Fruit fly (Drosophila melanogaster) whole organism, pupa: Measurements from ENCODE around the gene CG7246.
A peak's percentile ranks its signal among the peaks of the same experiment; 100 is the strongest.

Experiments
- CG10348 ChIP-seq: fragments of 200-800 bp; sonication (Bioruptor generic); IDR thresholded peaks from 2 replicates; pipeline ENCODE4 v1.3.6; 2022; ENCODE audit warnings: missing biosample characterization, missing genetic modification characterization
- CG12605 ChIP-seq: fragments of 200-800 bp; sonication (Bioruptor generic); IDR thresholded peaks from 2 replicates; pipeline ENCODE4 v1.3.6; 2022; ENCODE audit warnings: missing biosample characterization, missing genetic modification characterization
- CG13204 ChIP-seq: fragments of 200-800 bp; sonication (Bioruptor generic); optimal IDR thresholded peaks from 2 replicates; lab custom pipeline; 2018; ENCODE audit warnings: missing biosample characterization, mild to moderate bottlenecking, missing genetic modification characterization, moderate library complexity
- CG14655 ChIP-seq: fragments of 200-800 bp; sonication (Bioruptor generic); optimal IDR thresholded peaks from 3 replicates; lab custom pipeline; 2017; ENCODE audit warnings: mild to moderate bottlenecking, missing biosample characterization, missing genetic modification reagents, missing genetic modification characterization
- CG15710 ChIP-seq: fragments of 200-800 bp; sonication (Bioruptor generic); optimal IDR thresholded peaks from 2 replicates; lab custom pipeline; 2018; ENCODE audit warnings: missing biosample characterization, mild to moderate bottlenecking, missing genetic modification characterization, moderate library complexity
- CG17806 ChIP-seq: fragments of 200-800 bp; sonication (Bioruptor generic); optimal IDR thresholded peaks from 2 replicates; lab custom pipeline; 2018; ENCODE audit warnings: missing biosample characterization, mild to moderate bottlenecking, missing genetic modification characterization, moderate library complexity
- CG32121 ChIP-seq: fragments of 200-800 bp; sonication (Bioruptor generic); IDR thresholded peaks from 2 replicates; pipeline ENCODE4 v1.3.6; 2022; ENCODE audit warnings: missing biosample characterization, missing genetic modification characterization
- CG34367 ChIP-seq: fragments of 200-800 bp; sonication (Bioruptor generic); optimal IDR thresholded peaks from 2 replicates; lab custom pipeline; 2018; ENCODE audit warnings: missing biosample characterization, mild to moderate bottlenecking, missing genetic modification characterization
- CG4496 ChIP-seq: fragments of 200-800 bp; sonication (Bioruptor generic); IDR thresholded peaks from 3 replicates; pipeline ENCODE4 v1.3.6; 2022; ENCODE audit warnings: missing biosample characterization, missing genetic modification characterization
- CG8159 ChIP-seq: fragments of 200-800 bp; sonication (Bioruptor generic); optimal IDR thresholded peaks from 3 replicates; lab custom pipeline; 2018; ENCODE audit warnings: missing biosample characterization, mild to moderate bottlenecking, missing genetic modification characterization, moderate library complexity
- CG8301 ChIP-seq: fragments of 200-800 bp; sonication (Bioruptor generic); optimal IDR thresholded peaks from 2 replicates; lab custom pipeline; 2018; ENCODE audit warnings: missing biosample characterization, mild to moderate bottlenecking, missing genetic modification characterization
- CG9948 ChIP-seq: fragments of 200-800 bp; sonication (Bioruptor generic); optimal IDR thresholded peaks from 2 replicates; lab custom pipeline; 2018; ENCODE audit warnings: missing biosample characterization, mild to moderate bottlenecking, missing genetic modification characterization, moderate library complexity
- D1 ChIP-seq: fragments of 200-800 bp; sonication (Bioruptor generic); optimal IDR thresholded peaks from 2 replicates; lab custom pipeline; 2018; ENCODE audit warnings: missing biosample characterization, mild to moderate bottlenecking, missing genetic modification characterization, moderate library complexity
- EcR ChIP-seq: fragments of 200-800 bp; sonication (Bioruptor generic); optimal IDR thresholded peaks from 3 replicates; lab custom pipeline; 2019; ENCODE audit warnings: missing biosample characterization, missing genetic modification characterization, mild to moderate bottlenecking, moderate library complexity, missing genetic modification reagents
- Ets98B ChIP-seq: fragments of 200-800 bp; sonication (Bioruptor generic); IDR thresholded peaks from 2 replicates; pipeline ENCODE4 v1.3.6; 2022; ENCODE audit warnings: missing biosample characterization, missing genetic modification characterization
- Pif1A ChIP-seq: fragments of 200-800 bp; sonication (Bioruptor generic); optimal IDR thresholded peaks from 3 replicates; lab custom pipeline; 2016; ENCODE audit warnings: missing biosample characterization, missing genetic modification characterization
- Pif1B ChIP-seq: fragments of 200-800 bp; sonication (Bioruptor generic); optimal IDR thresholded peaks from 3 replicates; lab custom pipeline; 2016; ENCODE audit warnings: missing biosample characterization, missing genetic modification characterization
- Snoo ChIP-seq: fragments of 200-800 bp; sonication (Bioruptor generic); optimal IDR thresholded peaks from 3 replicates; lab custom pipeline; 2017; ENCODE audit warnings: missing biosample characterization, mild to moderate bottlenecking, missing genetic modification characterization, inconsistent platforms
- fd96Ca ChIP-seq: fragments of 200-800 bp; sonication (Bioruptor generic); IDR thresholded peaks from 3 replicates; pipeline ENCODE4 v1.3.6; 2022; ENCODE audit warnings: missing biosample characterization, missing genetic modification characterization
- gl ChIP-seq: fragments of 200-800 bp; sonication (Bioruptor generic); optimal IDR thresholded peaks from 2 replicates; lab custom pipeline; 2018; ENCODE audit warnings: missing biosample characterization, mild to moderate bottlenecking, missing genetic modification characterization
- rn ChIP-seq: fragments of 200-800 bp; sonication (Bioruptor generic); IDR thresholded peaks from 2 replicates; pipeline ENCODE4 v1.3.6; 2022; ENCODE audit warnings: missing biosample characterization, missing genetic modification characterization

The CG7246 gene

DNA sequence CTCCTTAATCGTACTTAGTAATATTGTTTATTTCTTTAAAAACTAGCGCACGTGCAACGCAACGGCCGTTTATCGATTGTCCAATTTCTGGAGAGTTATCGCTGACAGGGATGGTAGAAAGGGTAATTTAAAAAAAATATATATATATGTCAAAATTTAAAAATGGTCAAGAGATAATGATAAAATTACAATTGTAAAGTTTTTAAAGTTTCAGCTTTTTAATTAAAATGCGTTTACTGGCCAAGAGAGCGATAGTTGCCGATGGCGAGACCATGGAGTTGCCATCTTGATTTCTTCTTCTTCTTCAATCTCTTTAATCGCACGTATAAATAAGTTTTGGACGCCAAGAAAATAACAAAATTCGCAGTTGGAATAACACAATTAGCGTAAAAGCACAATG is at the start of gene CG7246, which contains the start of gene HP1b:
CG7246 (minus strand) TSS at position 96 of the 400 bp plus-strand sequence.
HP1b (plus strand) TSS at position 102 of the 400 bp plus-strand sequence.
- no peak for TF ChIP-seq EcR (GFP tag; lab: Kevin White, UChicago)
- peak; percentile 81 for TF ChIP-seq Ets98B (GFP tag; lab: Robert Waterston, UW)
- no peak for TF ChIP-seq CG14655 (GFP tag; lab: Kevin White, UChicago)
- peak; percentile 76 for TF ChIP-seq fd96Ca
- peak; percentile 45 for TF ChIP-seq Snoo (tag; lab: Kevin White, UChicago)
- peak; percentile 59 for TF ChIP-seq Pif1B (GFP tag; lab: Kevin White, UChicago)
- TF ChIP-seq CG8301 (tag; lab: Kevin White, UChicago), result peak; percentile 26
- no peak for TF ChIP-seq gl (tag; lab: Kevin White, UChicago)
- TF ChIP-seq CG32121, result peak; percentile 55; the same call in 1 of the 2 replicates
- TF ChIP-seq CG13204 (GFP tag; lab: Kevin White, UChicago), result no peak
- TF ChIP-seq rn, result peak; percentile 38; the same call in 1 of the 2 replicates
- TF ChIP-seq CG4496 (GFP tag; lab: Robert Waterston, UW), result peak; percentile 79
- peak; percentile 52 for TF ChIP-seq CG8159 (tag; lab: Kevin White, UChicago)
- peak; percentile 18 for TF ChIP-seq CG34367
- 0 out of 2 replicates have a peak, but pooled peaks have one; percentile 15 for TF ChIP-seq CG12605 (GFP tag; lab: Robert Waterston, UW)
- peak; percentile 37 for TF ChIP-seq CG9948 (tag; lab: Kevin White, UChicago)
- peak; percentile 62 for TF ChIP-seq CG15710 (tag; lab: Kevin White, UChicago)
- peak; percentile 67 for TF ChIP-seq CG17806 (tag; lab: Kevin White, UChicago)
- TF ChIP-seq Pif1A (GFP tag; lab: Kevin White, UChicago), result peak; percentile 65
- TF ChIP-seq CG10348 (GFP tag; lab: Robert Waterston, UW), result no peak
- TF ChIP-seq D1 (tag; lab: Kevin White, UChicago), result no peak
- TF ChIP-seq, all 21 proteins: peak for 15

DNA sequence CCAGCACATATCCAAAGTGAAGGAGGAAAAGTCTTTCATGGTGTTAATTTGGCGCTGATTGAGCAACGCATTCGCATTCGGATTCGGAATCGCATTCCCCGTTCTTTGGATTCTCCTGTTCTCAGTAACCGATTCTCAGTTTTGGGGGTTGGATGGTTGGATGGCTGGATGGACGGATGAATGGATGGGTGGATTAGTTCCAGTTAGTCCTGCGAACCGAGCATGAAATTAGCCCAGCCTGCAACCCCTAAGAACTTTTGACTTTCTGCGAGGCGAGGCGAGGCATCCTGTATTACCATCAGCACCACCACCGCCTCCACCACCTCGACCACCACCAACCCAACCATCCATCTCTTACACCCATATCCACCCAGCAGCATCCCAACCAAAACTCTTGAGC is 49.4 kb upstream of the CG7246 start:
- TF ChIP-seq CG10348 (GFP tag; lab: Robert Waterston, UW) (no peak), CG32121 (no peak), Pif1A (GFP tag; lab: Kevin White, UChicago) (no peak), Pif1B (GFP tag; lab: Kevin White, UChicago) (no peak), gl (tag; lab: Kevin White, UChicago) (no peak)

DNA sequence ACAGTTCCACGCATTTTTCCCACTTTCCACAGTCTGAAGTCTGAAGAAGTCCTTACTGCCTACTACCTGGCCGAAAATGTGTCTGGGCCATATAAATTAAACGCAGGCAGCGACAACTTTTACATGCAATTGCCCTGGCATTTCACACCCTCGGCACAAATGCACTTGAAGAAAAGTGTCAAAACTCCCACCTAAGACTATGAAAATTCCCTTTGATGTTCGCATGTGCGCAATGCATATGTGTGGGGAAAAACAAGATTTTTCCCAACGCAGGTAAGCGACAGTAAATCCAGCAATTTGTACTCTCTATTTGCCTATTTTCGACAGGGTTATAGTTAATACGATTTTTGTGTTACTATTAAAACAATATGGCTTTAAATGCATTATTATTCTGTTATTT is 48.6 kb upstream of the CG7246 start:
- TF ChIP-seq CG12605 (GFP tag; lab: Robert Waterston, UW) (no peak), D1 (tag; lab: Kevin White, UChicago) (no peak), CG4496 (GFP tag; lab: Robert Waterston, UW) (no peak), fd96Ca (no peak), rn (no peak), CG9948 (tag; lab: Kevin White, UChicago) (no peak), CG8159 (tag; lab: Kevin White, UChicago) (no peak), CG32121 (no peak), EcR (GFP tag; lab: Kevin White, UChicago) (no peak), Ets98B (GFP tag; lab: Robert Waterston, UW) (no peak), Pif1B (GFP tag; lab: Kevin White, UChicago) (no peak), Snoo (tag; lab: Kevin White, UChicago) (no peak), Pif1A (GFP tag; lab: Kevin White, UChicago) (no peak), CG14655 (GFP tag; lab: Kevin White, UChicago) (no peak), CG13204 (GFP tag; lab: Kevin White, UChicago) (no peak), gl (tag; lab: Kevin White, UChicago) (no peak), CG34367 (no peak)

DNA sequence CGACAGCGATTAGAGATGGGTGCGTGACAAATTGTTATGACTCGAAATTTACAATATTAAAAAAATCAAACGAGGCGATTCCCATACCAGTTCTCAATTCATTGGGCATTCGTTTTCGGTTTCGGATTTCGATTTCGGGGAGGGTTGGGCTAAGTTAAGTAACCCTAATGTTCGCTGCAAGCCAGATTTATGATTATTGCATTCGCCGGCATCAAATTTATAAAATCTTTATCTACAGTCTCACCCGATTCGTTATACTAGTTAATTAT is 47.1 kb upstream of the CG7246 start:
- TF ChIP-seq Snoo (tag; lab: Kevin White, UChicago) (no peak), CG32121 (no peak), CG9948 (tag; lab: Kevin White, UChicago) (no peak), CG34367 (no peak), CG15710 (tag; lab: Kevin White, UChicago) (no peak), gl (tag; lab: Kevin White, UChicago) (no peak), CG10348 (GFP tag; lab: Robert Waterston, UW) (no peak)

DNA sequence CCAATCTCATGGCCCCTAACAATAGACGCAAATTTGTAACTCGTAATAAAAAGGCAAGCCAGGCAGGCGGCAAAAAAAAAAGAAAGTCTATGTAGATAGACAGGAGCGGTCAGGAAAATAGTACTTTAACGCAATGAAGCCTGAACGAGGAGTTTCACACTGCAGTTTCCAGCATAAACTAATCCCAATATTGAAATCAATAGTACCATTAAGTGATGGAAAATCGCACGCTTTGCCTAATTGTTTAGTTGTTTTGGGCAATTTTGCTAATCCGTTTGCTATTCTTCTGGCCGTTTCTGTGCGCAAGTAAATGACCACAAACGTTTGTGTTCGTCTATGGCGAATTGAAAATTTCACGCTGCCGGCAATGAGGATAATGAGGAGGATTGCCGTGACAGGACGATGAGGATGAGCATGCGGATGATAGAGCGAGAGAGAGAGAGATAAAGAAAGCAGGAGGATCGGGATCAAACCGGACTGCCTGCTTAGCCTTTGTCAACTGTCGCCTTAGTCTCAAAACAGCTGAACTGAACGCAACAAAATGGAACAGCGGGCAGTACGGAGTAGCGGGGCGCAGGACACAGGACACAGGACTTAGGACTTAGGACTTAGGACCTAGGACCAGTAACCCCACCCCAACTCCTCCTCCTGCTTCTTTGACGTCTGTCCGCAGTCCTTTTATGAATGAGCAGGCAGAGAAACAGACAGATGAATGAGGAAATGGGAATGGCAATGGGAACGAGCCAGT is 46.6 kb upstream of the CG7246 start:
- TF ChIP-seq CG14655 (GFP tag; lab: Kevin White, UChicago) (peak; percentile 10), D1 (tag; lab: Kevin White, UChicago) (no peak), Pif1B (GFP tag; lab: Kevin White, UChicago) (no peak), CG34367 (no peak), CG4496 (GFP tag; lab: Robert Waterston, UW) (no peak), CG8159 (tag; lab: Kevin White, UChicago) (no peak), rn (no peak)

DNA sequence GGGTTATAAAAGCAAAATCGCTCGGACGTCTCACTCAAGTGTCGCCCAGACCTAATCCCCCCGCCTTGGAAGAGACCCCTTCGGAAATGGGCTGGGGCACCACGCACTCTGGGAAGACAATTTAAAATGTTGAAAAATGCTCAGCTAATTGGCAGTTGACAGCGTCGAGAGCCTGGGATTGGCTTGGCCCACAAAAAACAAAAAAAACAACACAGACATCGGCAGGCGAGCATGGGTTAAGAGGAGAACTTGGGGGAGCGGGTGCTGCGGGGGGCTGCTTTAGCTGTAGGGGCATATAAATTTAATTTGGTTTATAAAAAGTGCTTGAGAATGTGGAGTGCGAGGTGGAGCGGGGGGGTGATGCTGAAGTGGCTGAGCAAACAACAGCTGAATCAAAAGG is 41.6 kb upstream of the CG7246 start:
- TF ChIP-seq CG34367, result no peak
- 0 out of 3 replicates have a peak, but pooled peaks have one; percentile 27 for TF ChIP-seq fd96Ca
- TF ChIP-seq CG14655 (GFP tag; lab: Kevin White, UChicago), result no peak
- no peak for TF ChIP-seq CG17806 (tag; lab: Kevin White, UChicago)
- TF ChIP-seq, all 21 proteins: peak for 1
